Fruit fly (Drosophila melanogaster): ENCODE data around the gene CG15561.

DNA sequence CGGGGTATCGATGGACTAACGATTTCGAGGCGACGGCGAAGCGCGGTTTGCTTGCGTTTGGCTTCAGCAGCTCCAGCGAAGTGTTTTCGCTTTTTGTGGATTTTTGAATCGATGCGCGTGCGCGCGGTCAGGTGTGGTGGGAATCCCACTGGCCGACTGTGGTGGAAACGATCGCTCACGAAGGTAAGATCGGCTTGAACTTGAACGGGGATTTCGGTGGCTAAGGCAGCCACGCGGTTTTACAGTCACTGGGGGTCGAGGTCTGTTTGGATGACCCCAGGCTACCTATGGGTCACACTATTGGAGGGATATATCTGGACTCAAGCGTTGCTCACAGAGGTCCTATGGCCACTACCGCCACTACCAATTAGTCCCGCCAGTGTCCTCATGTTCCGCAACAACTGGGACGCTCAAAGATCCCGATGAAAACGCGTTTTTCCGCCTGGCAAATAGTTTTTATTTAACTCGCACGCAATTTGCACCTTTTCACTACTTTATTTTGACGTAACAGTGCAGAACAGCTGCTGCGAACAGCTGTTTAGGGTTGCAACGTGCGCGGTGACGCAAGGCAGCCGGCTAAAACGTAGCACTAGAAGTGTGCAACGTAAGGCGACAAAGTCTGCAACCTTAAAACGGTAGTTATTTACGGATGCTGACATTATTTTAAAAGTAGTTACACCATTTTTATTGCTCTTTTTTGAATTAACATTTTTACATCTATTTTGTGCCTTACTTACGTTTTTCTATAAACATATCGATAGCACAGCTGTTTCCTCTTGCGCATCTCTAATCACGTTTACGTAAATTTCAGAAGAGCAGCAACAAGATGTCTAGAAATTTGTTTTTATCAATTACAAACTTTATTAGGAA, 36.6 kb upstream of the CG15561 start, which contains the start of the genes qless and mRpL32:
- no peak for TF ChIP-seq Myb (GFP tag; optimal IDR thresholded peaks at IDR 0.05)
- peak; percentile 36 for TF ChIP-seq vfl (GFP tag; optimal IDR thresholded peaks at IDR 0.05)
- TF ChIP-seq CG8765 (GFP tag; IDR thresholded peaks at IDR 0.05), result peak; percentile 69
- no peak for TF ChIP-seq CG2875 (GFP tag; optimal IDR thresholded peaks at IDR 0.05)
- TF ChIP-seq CTCF (GFP tag; optimal IDR thresholded peaks at IDR 0.05), result no peak
- TF ChIP-seq CG31224 (GFP tag; IDR thresholded peaks at IDR 0.05), result peak; percentile 71
- TF ChIP-seq CG6175 (GFP tag; IDR thresholded peaks at IDR 0.05), result no peak
